Worm (Caenorhabditis elegans) whole organism, L2 larva: ENCODE data around the gene tag-342.

ENCODE experiments used
- C34F6.9 ChIP-seq: fragments of 150-350 bp; optimal IDR thresholded peaks from 2 replicates; lab custom pipeline; 2014; ENCODE audit warnings: missing biosample characterization, missing genetic modification characterization
- egl-27 ChIP-seq: sonication (generic microtip); optimal IDR thresholded peaks from 3 replicates; lab custom pipeline; 2017; ENCODE audit warnings: missing biosample characterization, missing genetic modification reagents, missing genetic modification characterization
- fos-1 ChIP-seq: fragments of 150-350 bp; optimal IDR thresholded peaks from 2 replicates; lab custom pipeline; 2014; ENCODE audit warnings: missing biosample characterization, missing genetic modification characterization
- nhr-129 ChIP-seq: fragments of 150-350 bp; optimal IDR thresholded peaks from 2 replicates; lab custom pipeline; 2014; ENCODE audit warnings: missing biosample characterization, missing genetic modification characterization
- nhr-77 ChIP-seq: fragments of 150-350 bp; optimal IDR thresholded peaks from 2 replicates; lab custom pipeline; 2014; ENCODE audit warnings: missing biosample characterization, missing genetic modification characterization
- unc-62 ChIP-seq: fragments of 150-350 bp; optimal IDR thresholded peaks from 2 replicates; lab custom pipeline; 2014; ENCODE audit warnings: missing biosample characterization, missing genetic modification reagents, missing genetic modification characterization
- zag-1 ChIP-seq: fragments of 150-350 bp; optimal IDR thresholded peaks from 2 replicates; lab custom pipeline; 2014; ENCODE audit warnings: missing biosample characterization, missing genetic modification characterization

- no peak for TF ChIP-seq unc-62 (GFP tag; lab: Kevin White, UChicago)
- TF ChIP-seq C34F6.9 (tag; lab: Kevin White, UChicago), result no peak
- no peak for TF ChIP-seq fos-1 (tag; lab: Kevin White, UChicago)
- no peak for TF ChIP-seq egl-27
- TF ChIP-seq zag-1 (tag; lab: Kevin White, UChicago), result no peak
- TF ChIP-seq nhr-129 (tag; lab: Kevin White, UChicago), result no peak
- TF ChIP-seq nhr-77 (tag; lab: Kevin White, UChicago), result no peak
Observed at ce11 chrIII:9485373-9485772, 17.4 kb downstream of the tag-342 start, which contains the start of gene bre-3.
